Fruit fly (Drosophila melanogaster) whole organism, embryonic: ENCODE data around the gene Paf-AHalpha.

Experiments used
- Ada2b ChIP-seq: fragments of 200-800 bp; sonication (Bioruptor generic); IDR thresholded peaks from 2 replicates; pipeline ENCODE4 v1.3.6; 2022; ENCODE audit warnings: missing biosample characterization, missing genetic modification characterization
- CG11695 ChIP-seq: fragments of 200-800 bp; sonication (Bioruptor generic); IDR thresholded peaks from 3 replicates; pipeline ENCODE4 v1.3.6; 2022; ENCODE audit warnings: missing biosample characterization, missing genetic modification characterization
- CG13424 ChIP-seq: fragments of 200-800 bp; sonication (Bioruptor generic); optimal IDR thresholded peaks from 2 replicates; lab custom pipeline; 2019; ENCODE audit warnings: missing biosample characterization, mild to moderate bottlenecking, missing genetic modification characterization, moderate library complexity
- CG15601 ChIP-seq: fragments of 200-800 bp; sonication (Bioruptor generic); optimal IDR thresholded peaks from 3 replicates; lab custom pipeline; 2019; ENCODE audit warnings: missing biosample characterization, mild to moderate bottlenecking, missing genetic modification characterization, moderate library complexity
- CG17328 ChIP-seq: fragments of 200-800 bp; sonication (Bioruptor generic); IDR thresholded peaks from 2 replicates; pipeline ENCODE4 v1.3.6; 2022; ENCODE audit warnings: missing biosample characterization, missing genetic modification characterization
- CG17385 ChIP-seq: fragments of 200-800 bp; sonication (Bioruptor generic); optimal IDR thresholded peaks from 3 replicates; lab custom pipeline; 2018; ENCODE audit warnings: missing biosample characterization, mild to moderate bottlenecking, missing genetic modification characterization
- CG17829 ChIP-seq: fragments of 200-800 bp; optimal IDR thresholded peaks from 2 replicates; lab custom pipeline; 2019; ENCODE audit warnings: missing biosample characterization, mild to moderate bottlenecking, missing genetic modification characterization, moderate library complexity
- CG2120 ChIP-seq: fragments of 200-800 bp; sonication (Bioruptor generic); optimal IDR thresholded peaks from 3 replicates; lab custom pipeline; 2016; ENCODE audit warnings: missing biosample characterization, missing genetic modification characterization
- CG2712 ChIP-seq: fragments of 200-800 bp; optimal IDR thresholded peaks from 3 replicates; lab custom pipeline; 2019; ENCODE audit warnings: missing biosample characterization, mild to moderate bottlenecking, missing genetic modification characterization, moderate library complexity
- CG32532 ChIP-seq: fragments of 200-800 bp; sonication (Bioruptor generic); IDR thresholded peaks from 2 replicates; pipeline ENCODE4 v1.3.6; 2022; ENCODE audit warnings: missing biosample characterization, missing genetic modification characterization
- CG6854 ChIP-seq: fragments of 200-800 bp; sonication (Bioruptor generic); optimal IDR thresholded peaks from 3 replicates; lab custom pipeline; 2017; ENCODE audit warnings: missing biosample characterization, mild to moderate bottlenecking, missing genetic modification characterization
- CG7786 ChIP-seq: fragments of 200-800 bp; sonication (Bioruptor generic); optimal IDR thresholded peaks from 2 replicates; lab custom pipeline; 2016; ENCODE audit warnings: missing biosample characterization, missing genetic modification characterization
- Camta ChIP-seq: fragments of 200-800 bp; sonication (Bioruptor generic); optimal IDR thresholded peaks from 2 replicates; lab custom pipeline; 2016; ENCODE audit warnings: missing biosample characterization, missing genetic modification characterization
- Chrac-16 ChIP-seq: fragments of 200-800 bp; sonication (Bioruptor generic); optimal IDR thresholded peaks from 3 replicates; lab custom pipeline; 2016; ENCODE audit warnings: missing biosample characterization, missing genetic modification characterization
- CrebB ChIP-seq: fragments of 200-800 bp; sonication (Bioruptor generic); optimal IDR thresholded peaks from 3 replicates; lab custom pipeline; 2018; ENCODE audit warnings: missing biosample characterization, mild to moderate bottlenecking, missing genetic modification characterization
- Dbx ChIP-seq: fragments of 200-800 bp; sonication (Bioruptor generic); IDR thresholded peaks from 3 replicates; pipeline ENCODE4 v1.3.6; 2022; ENCODE audit warnings: missing biosample characterization, missing genetic modification characterization
- Dip3 ChIP-seq: fragments of 200-800 bp; sonication (Bioruptor generic); optimal IDR thresholded peaks from 3 replicates; lab custom pipeline; 2016; ENCODE audit warnings: missing biosample characterization, missing genetic modification characterization
- Drgx ChIP-seq: fragments of 200-800 bp; sonication (Bioruptor generic); IDR thresholded peaks from 2 replicates; pipeline ENCODE4 v1.3.6; 2022; ENCODE audit warnings: missing biosample characterization, missing genetic modification characterization
- Ets65A ChIP-seq: fragments of 200-800 bp; sonication (Bioruptor generic); peaks from one replicate; lab custom pipeline; 2016; ENCODE audit warnings: missing biosample characterization, missing genetic modification characterization
- Fer1 ChIP-seq: fragments of 200-800 bp; sonication (Bioruptor generic); optimal IDR thresholded peaks from 2 replicates; lab custom pipeline; 2017; ENCODE audit warnings: missing biosample characterization, mild to moderate bottlenecking, missing genetic modification characterization
- H2.0 ChIP-seq: fragments of 200-800 bp; sonication (Bioruptor generic); IDR thresholded peaks from 2 replicates; pipeline ENCODE4 v1.3.6; 2022; ENCODE audit warnings: missing biosample characterization, missing genetic modification characterization
- HLH54F ChIP-seq: fragments of 200-800 bp; sonication (Bioruptor generic); optimal IDR thresholded peaks from 3 replicates; lab custom pipeline; 2016; ENCODE audit warnings: missing biosample characterization, missing genetic modification characterization
- HmgZ ChIP-seq: fragments of 200-800 bp; sonication (Bioruptor generic); optimal IDR thresholded peaks from 2 replicates; lab custom pipeline; 2018; ENCODE audit warnings: missing biosample characterization, mild to moderate bottlenecking, missing genetic modification characterization
- Kr ChIP-seq: fragments of 200-800 bp; sonication (Bioruptor generic); optimal IDR thresholded peaks from 2 replicates; lab custom pipeline; 2017; ENCODE audit warnings: missing biosample characterization, mild to moderate bottlenecking, missing genetic modification characterization
- Lim3 ChIP-seq: fragments of 200-800 bp; sonication (Bioruptor generic); IDR thresholded peaks from 2 replicates; pipeline ENCODE4 v1.3.6; 2022; ENCODE audit warnings: missing biosample characterization, missing genetic modification characterization
- Myb ChIP-seq: fragments of 200-800 bp; sonication (Bioruptor generic); optimal IDR thresholded peaks from 2 replicates; lab custom pipeline; 2016; ENCODE audit warnings: missing biosample characterization, missing genetic modification characterization
- Ptx1 ChIP-seq: fragments of 200-800 bp; sonication (Bioruptor generic); IDR thresholded peaks from 2 replicates; pipeline ENCODE4 v1.3.6; 2022; ENCODE audit warnings: missing biosample characterization, missing genetic modification characterization
- Rfx ChIP-seq: fragments of 200-800 bp; sonication (Bioruptor generic); IDR thresholded peaks from 2 replicates; pipeline ENCODE4 v1.3.6; 2022; ENCODE audit warnings: missing biosample characterization, missing genetic modification characterization
- Scr ChIP-seq: fragments of 200-800 bp; sonication (Bioruptor generic); IDR thresholded peaks from 2 replicates; pipeline ENCODE4 v1.3.6; 2022; ENCODE audit warnings: missing biosample characterization, missing genetic modification characterization; ENCODE audit not compliant: partially characterized antibody
- Ssrp ChIP-seq: fragments of 200-800 bp; sonication (Bioruptor generic); optimal IDR thresholded peaks from 2 replicates; lab custom pipeline; 2018; ENCODE audit warnings: missing biosample characterization, mild to moderate bottlenecking, missing genetic modification characterization, moderate library complexity
- Xbp1 ChIP-seq: fragments of 200-800 bp; sonication (Bioruptor generic); optimal IDR thresholded peaks from 3 replicates; lab custom pipeline; 2016; ENCODE audit warnings: missing biosample characterization, mild to moderate bottlenecking, missing genetic modification characterization
- chif ChIP-seq, 2 experiments: fragments of 200-800 bp; sonication (Bioruptor generic); optimal IDR thresholded peaks; 3 replicates each; lab custom pipeline; 2016; ENCODE audit warnings: missing biosample characterization in 2 of 2, missing genetic modification characterization in 2 of 2
- crc ChIP-seq: fragments of 200-800 bp; sonication (Bioruptor generic); optimal IDR thresholded peaks from 2 replicates; lab custom pipeline; 2016; ENCODE audit warnings: missing biosample characterization, missing genetic modification characterization
- disco-r ChIP-seq: fragments of 200-800 bp; sonication (Bioruptor generic); optimal IDR thresholded peaks from 2 replicates; lab custom pipeline; 2016; ENCODE audit warnings: missing biosample characterization, missing genetic modification characterization
- dmrt11E ChIP-seq: fragments of 200-800 bp; sonication (Bioruptor generic); optimal IDR thresholded peaks from 3 replicates; lab custom pipeline; 2018; ENCODE audit warnings: missing biosample characterization, mild to moderate bottlenecking, missing genetic modification characterization, moderate library complexity
- eve ChIP-seq, 2 experiments: fragments of >200 bp; optimal IDR thresholded peaks; 2 replicates each; lab custom pipeline; 2017; ENCODE audit warnings: missing biosample characterization in 2 of 2, missing genetic modification characterization in 2 of 2
- lilli ChIP-seq: fragments of 200-800 bp; sonication (Bioruptor generic); optimal IDR thresholded peaks from 3 replicates; lab custom pipeline; 2016; ENCODE audit warnings: missing biosample characterization, missing genetic modification characterization
- lov ChIP-seq, 2 experiments: fragments of 200-800 bp in 1 of 2; fragments of >200 bp in 1 of 2; sonication (Bioruptor generic) in 1 of 2; IDR thresholded peaks in 1 of 2; optimal IDR thresholded peaks in 1 of 2; 2 replicates in 1 of 2; 3 replicates in 1 of 2; pipeline versions ENCODE4 v1.3.6 to Lab custom; 2017 to 2022; ENCODE audit warnings: missing biosample characterization in 1 of 2, missing genetic modification characterization in 1 of 2
- nerfin-2 ChIP-seq: fragments of 200-800 bp; sonication (Bioruptor generic); IDR thresholded peaks from 2 replicates; pipeline ENCODE4 v1.3.6; 2022; ENCODE audit warnings: missing biosample characterization, missing genetic modification characterization; ENCODE audit not compliant: partially characterized antibody
- nmo ChIP-seq: fragments of 200-800 bp; sonication (Bioruptor generic); optimal IDR thresholded peaks from 2 replicates; lab custom pipeline; 2018; ENCODE audit warnings: missing biosample characterization, mild to moderate bottlenecking, missing genetic modification characterization, moderate library complexity
- odd ChIP-seq: fragments of 200-800 bp; sonication (Bioruptor generic); optimal IDR thresholded peaks from 2 replicates; lab custom pipeline; 2017; ENCODE audit warnings: missing biosample characterization, mild to moderate bottlenecking, missing genetic modification characterization
- pan ChIP-seq, 4 experiments: fragments of >200 bp in 3 of 4; fragments of 200-800 bp in 1 of 4; sonication (Bioruptor generic) in 1 of 4; optimal IDR thresholded peaks in 3 of 4; IDR thresholded peaks in 1 of 4; 2 replicates each; pipeline versions ENCODE4 v1.3.6 to Lab custom; 2017 to 2022; ENCODE audit warnings: missing biosample characterization in 2 of 4, missing genetic modification characterization in 2 of 4, mixed read lengths in 1 of 4
- phol ChIP-seq: fragments of 200-800 bp; sonication (Bioruptor generic); optimal IDR thresholded peaks from 3 replicates; lab custom pipeline; 2018; ENCODE audit warnings: missing biosample characterization, mild to moderate bottlenecking, missing genetic modification characterization, moderate library complexity
- pros ChIP-seq: fragments of 200-800 bp; sonication (Bioruptor generic); optimal IDR thresholded peaks from 3 replicates; lab custom pipeline; 2019; ENCODE audit warnings: missing biosample characterization, mild to moderate bottlenecking, missing genetic modification characterization, moderate library complexity
- row ChIP-seq: fragments of 200-800 bp; sonication (Bioruptor generic); IDR thresholded peaks from 3 replicates; pipeline ENCODE4 v1.3.6; 2022; ENCODE audit warnings: missing biosample characterization, missing genetic modification characterization
- sens ChIP-seq: fragments of 200-800 bp; sonication (Bioruptor generic); peaks from one replicate; lab custom pipeline; 2016; ENCODE audit warnings: missing biosample characterization, missing genetic modification characterization
- sima ChIP-seq: fragments of 200-800 bp; sonication (Bioruptor generic); optimal IDR thresholded peaks from 2 replicates; lab custom pipeline; 2016; ENCODE audit warnings: missing biosample characterization, missing genetic modification characterization
- sr ChIP-seq: fragments of 200-800 bp; sonication (Bioruptor generic); IDR thresholded peaks from 3 replicates; pipeline ENCODE4 v1.3.6; 2022; ENCODE audit warnings: missing biosample characterization, missing genetic modification characterization
- zfh1 ChIP-seq: fragments of 200-800 bp; sonication (Bioruptor generic); IDR thresholded peaks from 3 replicates; pipeline ENCODE4 v1.3.6; 2022; ENCODE audit warnings: missing biosample characterization, missing genetic modification characterization

Gene Paf-AHalpha

dm6 chrX:15818608-15819184 is 33.3 kb upstream of the Paf-AHalpha start (continued):
- TF ChIP-seq CG17328 (peak; percentile 40; the same call in 1 of the 2 replicates), Kr (GFP tag; lab: Kevin White, UChicago) (peak; percentile 70), CG32532 (GFP tag; lab: Robert Waterston, UW) (peak; percentile 33; the same call in 1 of the 2 replicates), crc (GFP tag; lab: Kevin White, UChicago) (no peak), CG17385 (GFP tag; lab: Kevin White, UChicago) (peak; percentile 13), dmrt11E (tag; lab: Kevin White, UChicago) (peak; percentile 46), pan (optimal IDR thresholded peaks at IDR 0.05; lab: Kevin White, UChicago) (peak in 1 of 2 experiments; percentile 50), pan (GFP tag; optimal IDR thresholded peaks at IDR 0.05 in 1 of 2, IDR thresholded peaks at IDR 0.05 in 1 of 2) (peak in 1 of 2 experiments; percentile 14), Ada2b (GFP tag; lab: Robert Waterston, UW) (peak; percentile 39; the same call in 1 of the 2 replicates), Scr (GFP tag; lab: Robert Waterston, UW) (no peak), sens (GFP tag; lab: Kevin White, UChicago) (peak; percentile 89), nerfin-2 (GFP tag; lab: Robert Waterston, UW) (no peak), sima (GFP tag; lab: Kevin White, UChicago) (no peak), CG6854 (no peak), Lim3 (GFP tag; lab: Robert Waterston, UW) (no peak), phol (tag; lab: Kevin White, UChicago) (peak; percentile 42), nmo (peak; percentile 46), Chrac-16 (peak; percentile 26), pros (GFP tag; lab: Kevin White, UChicago) (peak; percentile 41), disco-r (GFP tag; lab: Kevin White, UChicago) (no peak), Ssrp (tag; lab: Kevin White, UChicago) (peak; percentile 1), CG11695 (0 out of 3 replicates have a peak, but pooled peaks have one; percentile 14), HmgZ (peak; percentile 16), CG2712 (tag; lab: Kevin White, UChicago) (peak; percentile 57), zfh1 (GFP tag; lab: Robert Waterston, UW) (0 out of 3 replicates have a peak, but pooled peaks have one; percentile 39), CG15601 (tag; lab: Kevin White, UChicago) (peak; percentile 4), lov (optimal IDR thresholded peaks at IDR 0.05; lab: Kevin White, UChicago) (no peak), lov (GFP tag; IDR thresholded peaks at IDR 0.05; lab: Robert Waterston, UW) (0 out of 3 replicates have a peak, but pooled peaks have one; percentile 37), HLH54F (GFP tag; lab: Kevin White, UChicago) (peak; percentile 1), Ets65A (GFP tag; lab: Kevin White, UChicago) (peak; percentile 94), eve (GFP tag; optimal IDR thresholded peaks at IDR 0.05; lab: Kevin White, UChicago) (peak in 1 of 2 experiments; percentile 36), row (GFP tag; lab: Robert Waterston, UW) (peak; percentile 84), Drgx (GFP tag; lab: Robert Waterston, UW) (no peak), Dbx (0 out of 3 replicates have a peak, but pooled peaks have one; percentile 19), Rfx (peak; percentile 40; the same call in 1 of the 2 replicates), Dip3 (GFP tag; lab: Kevin White, UChicago) (no peak), lilli (peak; percentile 32), Myb (GFP tag; lab: Kevin White, UChicago) (no peak), CrebB (tag; lab: Kevin White, UChicago) (no peak), CG17829 (tag; lab: Kevin White, UChicago) (peak; percentile 8), chif (GFP tag; optimal IDR thresholded peaks at IDR 0.05; lab: Kevin White, UChicago) (peak in 1 of 2 experiments; percentile 22), Xbp1 (GFP tag; lab: Kevin White, UChicago) (peak; percentile 43), odd (no peak), Ptx1 (GFP tag; lab: Robert Waterston, UW) (peak; percentile 42), H2.0 (peak; percentile 16; the same call in 1 of the 2 replicates), Fer1 (GFP tag; lab: Kevin White, UChicago) (peak; percentile 25), CG7786 (peak; percentile 11), Camta (GFP tag; lab: Kevin White, UChicago) (peak; percentile 11), CG2120 (GFP tag; lab: Kevin White, UChicago) (peak; percentile 36), CG13424 (tag; lab: Kevin White, UChicago) (peak; percentile 45), sr (GFP tag; lab: Robert Waterston, UW) (no peak)
